Fruit fly (Drosophila melanogaster) whole organism, embryonic: Measurements from ENCODE around the gene CG31663.

Experiments
- Atf3 ChIP-seq: fragments of 200-800 bp; sonication (Bioruptor generic); optimal IDR thresholded peaks from 3 replicates; lab custom pipeline; 2016; ENCODE audit warnings: missing biosample characterization, missing genetic modification characterization
- Bdp1 ChIP-seq: fragments of 200-800 bp; sonication (Bioruptor generic); optimal IDR thresholded peaks from 3 replicates; lab custom pipeline; 2016; ENCODE audit warnings: missing biosample characterization, missing genetic modification characterization
- C15 ChIP-seq: fragments of 200-800 bp; sonication (Bioruptor generic); IDR thresholded peaks from 3 replicates; pipeline ENCODE4 v1.3.6; 2022; ENCODE audit warnings: missing biosample characterization, missing genetic modification characterization
- CG10209 ChIP-seq: fragments of 200-800 bp; sonication (Bioruptor generic); optimal IDR thresholded peaks from 3 replicates; lab custom pipeline; 2017; ENCODE audit warnings: missing biosample characterization, mild to moderate bottlenecking, missing genetic modification characterization, missing genetic modification reagents
- CG11504 ChIP-seq: fragments of 200-800 bp; sonication (Bioruptor generic); optimal IDR thresholded peaks from 3 replicates; lab custom pipeline; 2019; ENCODE audit warnings: missing biosample characterization, mild to moderate bottlenecking, missing genetic modification characterization, moderate library complexity
- CG13287 ChIP-seq: fragments of 200-800 bp; sonication (Bioruptor generic); IDR thresholded peaks from 2 replicates; pipeline ENCODE4 v1.3.6; 2022; ENCODE audit warnings: missing biosample characterization, missing genetic modification characterization; ENCODE audit not compliant: partially characterized antibody
- CG13624 ChIP-seq: fragments of 200-800 bp; sonication (Bioruptor generic); optimal IDR thresholded peaks from 2 replicates; lab custom pipeline; 2016; ENCODE audit warnings: missing biosample characterization, missing genetic modification characterization
- CG13775 ChIP-seq: fragments of 200-800 bp; sonication (Bioruptor generic); optimal IDR thresholded peaks from 3 replicates; lab custom pipeline; 2017; ENCODE audit warnings: missing biosample characterization, mild to moderate bottlenecking, missing genetic modification characterization
- CG15601 ChIP-seq: fragments of 200-800 bp; sonication (Bioruptor generic); optimal IDR thresholded peaks from 3 replicates; lab custom pipeline; 2019; ENCODE audit warnings: missing biosample characterization, mild to moderate bottlenecking, missing genetic modification characterization, moderate library complexity
- CG17328 ChIP-seq: fragments of 200-800 bp; sonication (Bioruptor generic); IDR thresholded peaks from 2 replicates; pipeline ENCODE4 v1.3.6; 2022; ENCODE audit warnings: missing biosample characterization, missing genetic modification characterization
- CG18476 ChIP-seq: fragments of 200-800 bp; sonication (Bioruptor generic); optimal IDR thresholded peaks from 2 replicates; lab custom pipeline; 2016; ENCODE audit warnings: missing biosample characterization, mild to moderate bottlenecking, missing genetic modification characterization
- CG18764 ChIP-seq: fragments of 200-800 bp; sonication (Bioruptor generic); optimal IDR thresholded peaks from 3 replicates; lab custom pipeline; 2016; ENCODE audit warnings: missing biosample characterization, missing genetic modification characterization
- CG2116 ChIP-seq: fragments of 200-800 bp; sonication (Bioruptor generic); optimal IDR thresholded peaks from 3 replicates; lab custom pipeline; 2018; ENCODE audit warnings: missing biosample characterization, mild to moderate bottlenecking, missing genetic modification characterization
- CG2120 ChIP-seq: fragments of 200-800 bp; sonication (Bioruptor generic); optimal IDR thresholded peaks from 3 replicates; lab custom pipeline; 2016; ENCODE audit warnings: missing biosample characterization, missing genetic modification characterization
- CG2199 ChIP-seq: fragments of 200-800 bp; sonication (Bioruptor generic); IDR thresholded peaks from 3 replicates; pipeline ENCODE4 v1.3.6; 2022; ENCODE audit warnings: missing biosample characterization, missing genetic modification characterization
- CG2712 ChIP-seq: fragments of 200-800 bp; optimal IDR thresholded peaks from 3 replicates; lab custom pipeline; 2019; ENCODE audit warnings: missing biosample characterization, mild to moderate bottlenecking, missing genetic modification characterization, moderate library complexity
- CG3726 ChIP-seq: fragments of 200-800 bp; sonication (Bioruptor generic); IDR thresholded peaks from 3 replicates; pipeline ENCODE4, ENCODE4 v1.3.6; 2022; ENCODE audit warnings: missing biosample characterization, missing genetic modification characterization
- CG6689 ChIP-seq: fragments of 200-800 bp; sonication (Bioruptor generic); IDR thresholded peaks from 2 replicates; pipeline ENCODE4 v1.3.6; 2022; ENCODE audit warnings: missing biosample characterization, missing genetic modification characterization
- CG9797 ChIP-seq: fragments of 200-800 bp; sonication (Bioruptor generic); optimal IDR thresholded peaks from 3 replicates; lab custom pipeline; 2018; ENCODE audit warnings: missing biosample characterization, mild to moderate bottlenecking, missing genetic modification characterization
- CG9876 ChIP-seq: fragments of 200-800 bp; sonication (Bioruptor generic); optimal IDR thresholded peaks from 2 replicates; lab custom pipeline; 2016; ENCODE audit warnings: missing biosample characterization, missing genetic modification characterization
- Chrac-16 ChIP-seq: fragments of 200-800 bp; sonication (Bioruptor generic); optimal IDR thresholded peaks from 3 replicates; lab custom pipeline; 2016; ENCODE audit warnings: missing biosample characterization, missing genetic modification characterization
- CrebB ChIP-seq: fragments of 200-800 bp; sonication (Bioruptor generic); optimal IDR thresholded peaks from 3 replicates; lab custom pipeline; 2018; ENCODE audit warnings: missing biosample characterization, mild to moderate bottlenecking, missing genetic modification characterization
- Deaf1 ChIP-seq: fragments of 200-800 bp; optimal IDR thresholded peaks from 3 replicates; lab custom pipeline; 2019; ENCODE audit warnings: missing biosample characterization, mild to moderate bottlenecking, missing genetic modification characterization, moderate library complexity
- Dip3 ChIP-seq: fragments of 200-800 bp; sonication (Bioruptor generic); optimal IDR thresholded peaks from 3 replicates; lab custom pipeline; 2016; ENCODE audit warnings: missing biosample characterization, missing genetic modification characterization
- ERR ChIP-seq: fragments of 200-800 bp; sonication (Bioruptor generic); optimal IDR thresholded peaks from 2 replicates; lab custom pipeline; 2016; ENCODE audit warnings: missing biosample characterization, missing genetic modification characterization
- Gug ChIP-seq: fragments of 200-800 bp; sonication (Bioruptor generic); IDR thresholded peaks from 4 replicates; pipeline ENCODE4 v1.3.6; 2022; ENCODE audit warnings: missing biosample characterization, missing genetic modification characterization
- Lim3 ChIP-seq: fragments of 200-800 bp; sonication (Bioruptor generic); IDR thresholded peaks from 2 replicates; pipeline ENCODE4 v1.3.6; 2022; ENCODE audit warnings: missing biosample characterization, missing genetic modification characterization
- MBD-R2 ChIP-seq: fragments of 200-800 bp; sonication (Bioruptor generic); IDR thresholded peaks from 2 replicates; pipeline ENCODE4 v1.3.6; 2022; ENCODE audit warnings: missing biosample characterization, missing genetic modification characterization
- Mrtf ChIP-seq: fragments of 200-800 bp; sonication (Bioruptor generic); IDR thresholded peaks from 3 replicates; pipeline ENCODE4 v1.3.6; 2022; ENCODE audit warnings: missing biosample characterization, missing genetic modification characterization
- NC2β ChIP-seq: fragments of 200-800 bp; sonication (Bioruptor generic); optimal IDR thresholded peaks from 2 replicates; lab custom pipeline; 2016; ENCODE audit warnings: missing biosample characterization, missing genetic modification characterization
- TFAM ChIP-seq: fragments of 200-800 bp; sonication (Bioruptor generic); optimal IDR thresholded peaks from 2 replicates; lab custom pipeline; 2017; ENCODE audit warnings: missing biosample characterization, missing genetic modification characterization, inconsistent platforms
- Tbp ChIP-seq: fragments of >200 bp; optimal IDR thresholded peaks from 2 replicates; lab custom pipeline; 2018; ENCODE audit warnings: missing biosample characterization, missing genetic modification characterization
- bcd ChIP-seq: fragments of 200-800 bp; sonication (Bioruptor generic); optimal IDR thresholded peaks from 2 replicates; lab custom pipeline; 2017; ENCODE audit warnings: missing biosample characterization, mild to moderate bottlenecking, missing genetic modification characterization
- cg ChIP-seq: fragments of 200-800 bp; sonication (Bioruptor generic); optimal IDR thresholded peaks from 3 replicates; lab custom pipeline; 2019; ENCODE audit warnings: missing biosample characterization, mild to moderate bottlenecking, missing genetic modification characterization, moderate library complexity
- crc ChIP-seq: fragments of 200-800 bp; sonication (Bioruptor generic); optimal IDR thresholded peaks from 2 replicates; lab custom pipeline; 2016; ENCODE audit warnings: missing biosample characterization, missing genetic modification characterization
- disco-r ChIP-seq: fragments of 200-800 bp; sonication (Bioruptor generic); optimal IDR thresholded peaks from 2 replicates; lab custom pipeline; 2016; ENCODE audit warnings: missing biosample characterization, missing genetic modification characterization
- fru ChIP-seq: fragments of >200 bp; optimal IDR thresholded peaks from 2 replicates; lab custom pipeline; 2017
- ftz-f1 ChIP-seq: fragments of 200-800 bp; sonication (Bioruptor generic); optimal IDR thresholded peaks from 2 replicates; lab custom pipeline; 2016; ENCODE audit warnings: missing biosample characterization, missing genetic modification characterization
- insv ChIP-seq, 2 experiments: fragments of 200-800 bp; sonication (Bioruptor generic); optimal IDR thresholded peaks; 3 replicates each; lab custom pipeline; 2016 to 2018; ENCODE audit warnings: missing biosample characterization in 2 of 2, missing genetic modification characterization in 2 of 2
- jigr1 ChIP-seq: fragments of 200-800 bp; sonication (Bioruptor generic); IDR thresholded peaks from 3 replicates; pipeline ENCODE4 v1.3.6; 2022; ENCODE audit warnings: missing biosample characterization, missing genetic modification characterization
- lmd ChIP-seq: fragments of 200-800 bp; sonication (Bioruptor generic); IDR thresholded peaks from 2 replicates; pipeline ENCODE4 v1.3.6; 2022; ENCODE audit warnings: missing biosample characterization, missing genetic modification characterization
- maf-S ChIP-seq: fragments of 200-800 bp; sonication (Bioruptor generic); optimal IDR thresholded peaks from 2 replicates; lab custom pipeline; 2016; ENCODE audit warnings: missing biosample characterization, missing genetic modification characterization
- nau ChIP-seq: fragments of 200-800 bp; sonication (Bioruptor generic); optimal IDR thresholded peaks from 3 replicates; lab custom pipeline; 2017; ENCODE audit warnings: missing biosample characterization, mild to moderate bottlenecking, missing genetic modification characterization, missing genetic modification reagents
- peb ChIP-seq: fragments of 200-800 bp; sonication (Bioruptor generic); IDR thresholded peaks from 2 replicates; pipeline ENCODE4 v1.3.6; 2022; ENCODE audit warnings: missing biosample characterization, missing genetic modification characterization
- pho ChIP-seq: fragments of 200-800 bp; sonication (Bioruptor generic); optimal IDR thresholded peaks from 2 replicates; lab custom pipeline; 2016; ENCODE audit warnings: missing biosample characterization, missing genetic modification characterization
- pita ChIP-seq: fragments of 200-800 bp; sonication (Bioruptor generic); optimal IDR thresholded peaks from 2 replicates; lab custom pipeline; 2017; ENCODE audit warnings: missing biosample characterization, mild to moderate bottlenecking, missing genetic modification characterization
- psq ChIP-seq: fragments of 200-800 bp; sonication (Bioruptor generic); optimal IDR thresholded peaks from 2 replicates; lab custom pipeline; 2017; ENCODE audit warnings: missing biosample characterization, missing genetic modification characterization
- repo ChIP-seq: fragments of 200-800 bp; sonication (Bioruptor generic); optimal IDR thresholded peaks from 2 replicates; lab custom pipeline; 2016; ENCODE audit warnings: missing biosample characterization, missing genetic modification characterization
- sens ChIP-seq: fragments of 200-800 bp; sonication (Bioruptor generic); peaks from one replicate; lab custom pipeline; 2016; ENCODE audit warnings: missing biosample characterization, missing genetic modification characterization
- sens-2 ChIP-seq: fragments of 200-800 bp; sonication (Bioruptor generic); IDR thresholded peaks from 2 replicates; pipeline ENCODE4 v1.3.6; 2022; ENCODE audit warnings: missing biosample characterization, missing genetic modification characterization
- sima ChIP-seq: fragments of 200-800 bp; sonication (Bioruptor generic); optimal IDR thresholded peaks from 2 replicates; lab custom pipeline; 2016; ENCODE audit warnings: missing biosample characterization, missing genetic modification characterization
- slbo ChIP-seq: fragments of 200-800 bp; sonication (Bioruptor generic); IDR thresholded peaks from 2 replicates; pipeline ENCODE4 v1.3.6; 2022; ENCODE audit warnings: missing biosample characterization, missing genetic modification characterization
- tio ChIP-seq: fragments of 200-800 bp; sonication (Bioruptor generic); optimal IDR thresholded peaks from 2 replicates; lab custom pipeline; 2017; ENCODE audit warnings: missing biosample characterization, missing genetic modification characterization, inconsistent platforms
- zf30C ChIP-seq: fragments of 200-800 bp; sonication (Bioruptor generic); optimal IDR thresholded peaks from 3 replicates; lab custom pipeline; 2018; ENCODE audit warnings: missing biosample characterization, mild to moderate bottlenecking, missing genetic modification characterization

Gene CG31663

dm6 chr2L:1916461-1916860, 35.2 kb upstream of the CG31663 start (continued):
- TF ChIP-seq lmd (GFP tag; lab: Robert Waterston, UW), result peak; percentile 31; the same call in 1 of the 2 replicates
- 0 out of 3 replicates have a peak, but pooled peaks have one; percentile 32 for TF ChIP-seq jigr1
- TF ChIP-seq psq (GFP tag; lab: Kevin White, UChicago), result no peak
- TF ChIP-seq CG3726, result peak; percentile 56; the same call in 1 of the 3 replicates
- no peak for TF ChIP-seq Dip3 (GFP tag; lab: Kevin White, UChicago)
- TF ChIP-seq maf-S (GFP tag; lab: Kevin White, UChicago), result no peak
- no peak for TF ChIP-seq Bdp1 (GFP tag; lab: Kevin White, UChicago)
- no peak for TF ChIP-seq sima
- no peak for TF ChIP-seq Lim3 (GFP tag; lab: Robert Waterston, UW)
- no peak for TF ChIP-seq CG9797
- no peak for TF ChIP-seq NC2β (GFP tag; lab: Kevin White, UChicago)
- no peak for TF ChIP-seq CG18476
- no peak for TF ChIP-seq Mrtf
- TF ChIP-seq cg (GFP tag; lab: Kevin White, UChicago), result no peak
- no peak for TF ChIP-seq tio (GFP tag; lab: Kevin White, UChicago)
- no peak for TF ChIP-seq CrebB
- TF ChIP-seq Deaf1 (tag; lab: Kevin White, UChicago), result no peak
- TF ChIP-seq C15 (GFP tag; lab: Robert Waterston, UW), result no peak
- TF ChIP-seq TFAM (GFP tag; lab: Kevin White, UChicago), result no peak
- no peak for TF ChIP-seq CG18764 (GFP tag; lab: Kevin White, UChicago)
- TF ChIP-seq CG2120 (GFP tag; lab: Kevin White, UChicago), result no peak
- TF ChIP-seq CG2199 (GFP tag; lab: Robert Waterston, UW), result 0 out of 3 replicates have a peak, but pooled peaks have one; percentile 58
- peak; percentile 57 for TF ChIP-seq CG2712
- TF ChIP-seq sens (GFP tag; lab: Kevin White, UChicago), result peak; percentile 85
- no peak for TF ChIP-seq nau (GFP tag; lab: Kevin White, UChicago)
- no peak for TF ChIP-seq Chrac-16 (GFP tag; lab: Kevin White, UChicago)
- TF ChIP-seq peb (GFP tag; lab: Robert Waterston, UW), result peak; percentile 34; the same call in 1 of the 2 replicates
- TF ChIP-seq CG17328, result peak; percentile 61
- no peak for TF ChIP-seq CG13775 (GFP tag; lab: Kevin White, UChicago)
- no peak for TF ChIP-seq repo (GFP tag; lab: Kevin White, UChicago)
- no peak for TF ChIP-seq CG13287 (GFP tag; lab: Robert Waterston, UW)
- TF ChIP-seq Tbp (GFP tag; lab: Kevin White, UChicago), result no peak
- TF ChIP-seq ftz-f1, result no peak
- no peak for TF ChIP-seq disco-r (GFP tag; lab: Kevin White, UChicago)
- no peak for TF ChIP-seq crc (GFP tag; lab: Kevin White, UChicago)
- TF ChIP-seq fru (lab: Kevin White, UChicago), result no peak
- TF ChIP-seq slbo (GFP tag; lab: Robert Waterston, UW), result no peak
- peak; percentile 54; the same call in 2 of the 4 replicates for TF ChIP-seq Gug
- TF ChIP-seq CG10209 (GFP tag; lab: Kevin White, UChicago), result peak; percentile 20
- no peak for TF ChIP-seq zf30C (GFP tag; lab: Kevin White, UChicago)
- TF ChIP-seq bcd (GFP tag; lab: Kevin White, UChicago), result peak; percentile 22
- no peak for TF ChIP-seq Atf3 (GFP tag; lab: Kevin White, UChicago)
- no peak for TF ChIP-seq CG13624 (GFP tag; lab: Kevin White, UChicago)
- TF ChIP-seq insv (GFP tag; optimal IDR thresholded peaks at IDR 0.05; lab: Kevin White, UChicago), result no peak
- no peak for TF ChIP-seq ERR
- peak; percentile 70 for TF ChIP-seq CG6689 (GFP tag; lab: Robert Waterston, UW)
- no peak for TF ChIP-seq sens-2 (GFP tag; lab: Robert Waterston, UW)
- no peak for TF ChIP-seq CG2116 (GFP tag; lab: Kevin White, UChicago)
- TF ChIP-seq MBD-R2, result no peak
- TF ChIP-seq pho (GFP tag; lab: Kevin White, UChicago), result no peak
- TF ChIP-seq CG11504 (tag; lab: Kevin White, UChicago), result peak; percentile 61
- TF ChIP-seq CG15601 (tag; lab: Kevin White, UChicago), result no peak
- TF ChIP-seq CG9876, result no peak
- TF ChIP-seq pita (GFP tag; lab: Kevin White, UChicago), result no peak
